Fruit fly (Drosophila melanogaster) whole organism, prepupa: Measurements from ENCODE around the gene CG46320.

Experiments used
- Lpt ChIP-seq: fragments of 200-800 bp; sonication (Bioruptor generic); optimal IDR thresholded peaks from 3 replicates; lab custom pipeline; 2016; ENCODE audit warnings: missing biosample characterization, missing genetic modification characterization
- Met ChIP-seq: fragments of 200-800 bp; sonication (Bioruptor generic); optimal IDR thresholded peaks from 3 replicates; lab custom pipeline; 2016; ENCODE audit warnings: missing biosample characterization, missing genetic modification characterization

dm6 chr3L:5731639-5732038 is 67.7 kb downstream of the CG46320 start:
- no peak for TF ChIP-seq Met (GFP tag; lab: Kevin White, UChicago)
- no peak for TF ChIP-seq Lpt (GFP tag; lab: Kevin White, UChicago)
